Worm (Caenorhabditis elegans) whole organism, mixed stage, embryonic: ENCODE results near the gene T19C3.4.

ENCODE experiments used
- M03D4.4 ChIP-seq: sonication (generic microtip); optimal IDR thresholded peaks from 2 replicates; lab custom pipeline; 2017; ENCODE audit warnings: mild to moderate bottlenecking, missing genetic modification characterization, missing compliant biosample characterization
- bed-3 ChIP-seq: fragments of 200-800 bp; sonication (Bioruptor generic); optimal IDR thresholded peaks from 3 replicates; lab custom pipeline; 2018; ENCODE audit warnings: mild to moderate bottlenecking, missing genetic modification characterization, moderate library complexity, missing compliant biosample characterization
- blmp-1 ChIP-seq: fragments of 150-350 bp; optimal IDR thresholded peaks from 2 replicates; lab custom pipeline; 2014; ENCODE audit warnings: missing biosample characterization, missing genetic modification characterization
- ceh-39 ChIP-seq: fragments of 150-350 bp; optimal IDR thresholded peaks from 2 replicates; lab custom pipeline; 2014; ENCODE audit warnings: missing biosample characterization, missing genetic modification characterization
- ceh-43 ChIP-seq: fragments of 200-800 bp; sonication (Bioruptor generic); optimal IDR thresholded peaks from 2 replicates; lab custom pipeline; 2018; ENCODE audit warnings: mild to moderate bottlenecking, missing genetic modification characterization, moderate library complexity, missing compliant biosample characterization
- ceh-83 ChIP-seq: fragments of 200-800 bp; sonication (Bioruptor generic); optimal IDR thresholded peaks from 2 replicates; lab custom pipeline; 2018; ENCODE audit warnings: mild to moderate bottlenecking, missing genetic modification characterization, missing compliant biosample characterization
- ces-1 ChIP-seq: fragments of 150-350 bp; optimal IDR thresholded peaks from 2 replicates; lab custom pipeline; 2014; ENCODE audit warnings: missing biosample characterization, missing genetic modification reagents, missing genetic modification characterization
- cnd-1 ChIP-seq: fragments of 200-800 bp; sonication (Bioruptor generic); optimal IDR thresholded peaks from 2 replicates; lab custom pipeline; 2018; ENCODE audit warnings: mild to moderate bottlenecking, missing genetic modification characterization, missing compliant biosample characterization
- drap-1 ChIP-seq: fragments of 200-800 bp; sonication (Bioruptor generic); optimal IDR thresholded peaks from 3 replicates; lab custom pipeline; 2018; ENCODE audit warnings: mild to moderate bottlenecking, missing genetic modification characterization, missing compliant biosample characterization
- elt-1 ChIP-seq: sonication (generic microtip); optimal IDR thresholded peaks from 2 replicates; lab custom pipeline; 2017; ENCODE audit warnings: missing genetic modification characterization, mild to moderate bottlenecking, missing compliant biosample characterization, antibody characterized with exemption, moderate library complexity, borderline replicate concordance; ENCODE audit not compliant: insufficient read depth
- elt-3 ChIP-seq: fragments of 150-350 bp; optimal IDR thresholded peaks from 2 replicates; lab custom pipeline; 2014; ENCODE audit warnings: missing biosample characterization, missing genetic modification characterization
- flh-1 ChIP-seq: fragments of 200-800 bp; sonication (Bioruptor generic); optimal IDR thresholded peaks from 2 replicates; lab custom pipeline; 2018; ENCODE audit warnings: mild to moderate bottlenecking, missing genetic modification characterization, moderate library complexity, missing compliant biosample characterization
- ham-2 ChIP-seq: fragments of 200-800 bp; sonication (Bioruptor generic); optimal IDR thresholded peaks from 2 replicates; lab custom pipeline; 2018; ENCODE audit warnings: mild to moderate bottlenecking, missing genetic modification characterization, missing compliant biosample characterization
- hlh-1 ChIP-seq: fragments of 150-350 bp; optimal IDR thresholded peaks from 2 replicates; lab custom pipeline; 2014; ENCODE audit warnings: missing biosample characterization, missing genetic modification reagents, missing genetic modification characterization
- lin-13 ChIP-seq: fragments of 150-350 bp; optimal IDR thresholded peaks from 2 replicates; lab custom pipeline; 2014; ENCODE audit warnings: missing biosample characterization, missing genetic modification characterization
- lin-32 ChIP-seq: fragments of 200-800 bp; sonication (Bioruptor generic); optimal IDR thresholded peaks from 2 replicates; lab custom pipeline; 2018; ENCODE audit warnings: mild to moderate bottlenecking, missing genetic modification characterization, missing compliant biosample characterization
- lsy-2 ChIP-seq: fragments of 150-350 bp; optimal IDR thresholded peaks from 2 replicates; lab custom pipeline; 2014; ENCODE audit warnings: missing biosample characterization, missing genetic modification characterization
- mab-5 ChIP-seq: fragments of 150-350 bp; optimal IDR thresholded peaks from 2 replicates; lab custom pipeline; 2014; ENCODE audit warnings: missing biosample characterization, missing genetic modification characterization
- mls-2 ChIP-seq: sonication (generic microtip); optimal IDR thresholded peaks from 2 replicates; lab custom pipeline; 2016; ENCODE audit warnings: mild to moderate bottlenecking, missing genetic modification characterization, moderate library complexity, missing compliant biosample characterization
- nhr-12 ChIP-seq: fragments of 150-350 bp; optimal IDR thresholded peaks from 2 replicates; lab custom pipeline; 2014; ENCODE audit warnings: missing biosample characterization, missing genetic modification characterization
- nhr-237 ChIP-seq: fragments of 150-350 bp; optimal IDR thresholded peaks from 2 replicates; lab custom pipeline; 2014; ENCODE audit warnings: missing biosample characterization, missing genetic modification characterization
- nhr-28 ChIP-seq: fragments of 150-350 bp; optimal IDR thresholded peaks from 2 replicates; lab custom pipeline; 2014; ENCODE audit warnings: missing biosample characterization, missing genetic modification characterization
- nhr-76 ChIP-seq: sonication (generic microtip); optimal IDR thresholded peaks from 2 replicates; lab custom pipeline; 2017; ENCODE audit warnings: missing biosample characterization, missing genetic modification characterization
- pha-4 ChIP-seq: fragments of 150-350 bp; optimal IDR thresholded peaks from 2 replicates; lab custom pipeline; 2018; ENCODE audit warnings: missing biosample characterization, missing genetic modification reagents, missing genetic modification characterization
- sem-2 ChIP-seq: fragments of 200-800 bp; sonication (Bioruptor generic); optimal IDR thresholded peaks from 2 replicates; lab custom pipeline; 2018; ENCODE audit warnings: mild to moderate bottlenecking, missing genetic modification characterization, missing compliant biosample characterization
- snpc-4 ChIP-seq: fragments of 150-350 bp; optimal IDR thresholded peaks from 2 replicates; lab custom pipeline; 2014; ENCODE audit warnings: missing biosample characterization, missing genetic modification characterization
- sptf-1 ChIP-seq: sonication (generic microtip); optimal IDR thresholded peaks from 2 replicates; lab custom pipeline; 2017; ENCODE audit warnings: mild to moderate bottlenecking, missing genetic modification characterization, moderate library complexity, missing compliant biosample characterization
- tbx-8 ChIP-seq: fragments of 200-800 bp; sonication (Bioruptor generic); optimal IDR thresholded peaks from 2 replicates; lab custom pipeline; 2018; ENCODE audit warnings: mild to moderate bottlenecking, missing genetic modification characterization, moderate library complexity, missing compliant biosample characterization
- unc-120 ChIP-seq: sonication (generic microtip); optimal IDR thresholded peaks from 2 replicates; lab custom pipeline; 2017; ENCODE audit warnings: missing genetic modification characterization, missing compliant biosample characterization; ENCODE audit not compliant: poor library complexity, severe bottlenecking
- unc-62 ChIP-seq: fragments of 150-350 bp; optimal IDR thresholded peaks from 2 replicates; lab custom pipeline; 2014; ENCODE audit warnings: missing biosample characterization, missing genetic modification reagents, missing genetic modification characterization
- zip-8 ChIP-seq: fragments of 150-350 bp; optimal IDR thresholded peaks from 2 replicates; lab custom pipeline; 2014; ENCODE audit warnings: missing biosample characterization, missing genetic modification characterization
- ztf-11 ChIP-seq: fragments of 150-350 bp; optimal IDR thresholded peaks from 2 replicates; lab custom pipeline; 2014; ENCODE audit warnings: missing biosample characterization, missing genetic modification characterization

Gene T19C3.4

ce11 chrIII:638319-638718 is 18.3 kb upstream of the T19C3.4 start, which contains the start of gene sbds-1:
sbds-1 (minus strand) TSS chrIII:638419.
- TF ChIP-seq elt-3 (tag; lab: Kevin White, UChicago) (no peak), tbx-8 (no peak), nhr-12 (tag; lab: Kevin White, UChicago) (no peak), drap-1 (no peak), lin-13 (tag; lab: Kevin White, UChicago) (no peak), flh-1 (no peak), sptf-1 (tag; lab: Kevin White, UChicago) (no peak), ham-2 (GFP tag; lab: Kevin White, UChicago) (no peak)

DNA sequence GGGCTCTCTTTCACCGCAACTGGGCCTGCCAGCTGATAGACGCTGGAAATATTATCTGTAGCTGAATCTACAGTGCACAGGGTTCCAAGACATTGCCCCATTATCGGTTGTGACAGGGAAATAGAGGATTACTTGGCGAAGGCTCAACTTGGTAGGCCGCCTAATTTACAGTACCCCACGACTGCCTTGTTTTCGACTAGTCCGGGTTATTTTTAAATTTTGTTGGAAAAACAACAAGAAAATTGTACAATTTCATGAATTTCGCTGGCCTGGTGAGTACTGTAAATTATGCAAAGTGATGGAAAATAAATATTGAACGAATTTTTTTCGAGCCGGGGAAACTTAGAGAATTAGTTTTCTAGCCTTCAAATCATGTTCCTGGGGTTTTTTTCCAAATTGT is 16.0 kb upstream of the T19C3.4 start, which contains the start of gene T19C3.7:
Gene T19C3.7, minus strand, starts transcription at position 101 of the 400 bp plus-strand sequence.
- TF ChIP-seq M03D4.4 (tag; lab: Kevin White, UChicago) (no peak), sptf-1 (tag; lab: Kevin White, UChicago) (no peak), lin-13 (tag; lab: Kevin White, UChicago) (no peak), bed-3 (GFP tag; lab: Kevin White, UChicago) (no peak), lsy-2 (no peak), elt-3 (tag; lab: Kevin White, UChicago) (no peak), nhr-28 (no peak), nhr-237 (no peak), lin-32 (GFP tag; lab: Kevin White, UChicago) (no peak), blmp-1 (tag; lab: Kevin White, UChicago) (no peak), ztf-11 (tag; lab: Kevin White, UChicago) (no peak), mls-2 (tag; lab: Kevin White, UChicago) (no peak)

- TF ChIP-seq ces-1 (GFP tag; lab: Kevin White, UChicago) (peak; percentile 83), nhr-12 (tag; lab: Kevin White, UChicago) (no peak), elt-1 (tag; lab: Kevin White, UChicago) (no peak), lin-32 (GFP tag; lab: Kevin White, UChicago) (no peak), ceh-83 (GFP tag; lab: Kevin White, UChicago) (no peak)
- TF ChIP-seq, all 35 proteins: peak for 1
Measured at ce11 chrIII:634618-635017, 14.6 kb upstream of the T19C3.4 start, which contains the start of gene fem-2. fem-2 (minus strand) TSS chrIII:634626.

ce11 chrIII:631421-631820 is 11.4 kb upstream of the T19C3.4 start, which contains the start of gene T19C3.6:
T19C3.6 (minus strand) TSS chrIII:631521.
- TF ChIP-seq ztf-11 (tag; lab: Kevin White, UChicago) (no peak), unc-62 (no peak), elt-3 (tag; lab: Kevin White, UChicago) (no peak), bed-3 (GFP tag; lab: Kevin White, UChicago) (no peak), ces-1 (GFP tag; lab: Kevin White, UChicago) (no peak), sem-2 (GFP tag; lab: Kevin White, UChicago) (no peak), tbx-8 (no peak)

- TF ChIP-seq sem-2 (GFP tag; lab: Kevin White, UChicago): no peak
- TF ChIP-seq ceh-83 (GFP tag; lab: Kevin White, UChicago): no peak
- TF ChIP-seq unc-120: no peak
- no peak for TF ChIP-seq zip-8
- TF ChIP-seq elt-1 (tag; lab: Kevin White, UChicago): no peak
- no peak for TF ChIP-seq M03D4.4 (tag; lab: Kevin White, UChicago)
- no peak for TF ChIP-seq mls-2 (tag; lab: Kevin White, UChicago)
- no peak for TF ChIP-seq nhr-12 (tag; lab: Kevin White, UChicago)
- TF ChIP-seq ceh-39 (tag; lab: Kevin White, UChicago): no peak
- no peak for TF ChIP-seq hlh-1 (tag; lab: Kevin White, UChicago)
- TF ChIP-seq lin-32 (GFP tag; lab: Kevin White, UChicago): no peak
Measured at ce11 chrIII:627838-628237, 7.8 kb upstream of the T19C3.4 start, which contains the start of gene T19C3.5. T19C3.5 (minus strand) TSS chrIII:627938.

DNA sequence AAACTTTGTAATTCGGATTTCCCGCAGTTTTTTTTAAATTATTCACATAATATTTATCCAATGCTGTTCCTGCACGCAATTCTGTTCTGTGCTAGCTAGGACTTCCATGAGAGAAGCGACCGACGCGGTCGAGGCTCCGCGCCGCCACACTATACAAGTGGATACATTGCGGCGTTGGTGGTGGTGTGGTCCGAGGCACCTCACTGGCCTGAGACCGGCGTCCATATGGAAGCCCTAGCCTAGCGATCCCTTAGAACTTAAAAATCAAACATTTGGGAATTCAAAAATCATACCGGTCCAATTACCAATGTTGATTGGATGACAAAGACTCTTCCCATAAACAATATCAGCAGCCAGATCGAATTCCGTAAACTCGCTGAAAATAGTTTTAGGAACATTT is 6.0 kb upstream of the T19C3.4 start:
- TF ChIP-seq snpc-4 (tag; lab: Kevin White, UChicago) (no peak), M03D4.4 (tag; lab: Kevin White, UChicago) (no peak), ztf-11 (tag; lab: Kevin White, UChicago) (no peak), drap-1 (no peak), ces-1 (GFP tag; lab: Kevin White, UChicago) (no peak), tbx-8 (no peak), nhr-76 (tag; lab: Kevin White, UChicago) (no peak), ceh-43 (GFP tag; lab: Kevin White, UChicago) (no peak), sptf-1 (tag; lab: Kevin White, UChicago) (no peak), nhr-12 (tag; lab: Kevin White, UChicago) (no peak), unc-62 (no peak), mab-5 (no peak), cnd-1 (tag; lab: Kevin White, UChicago) (no peak), elt-1 (tag; lab: Kevin White, UChicago) (no peak), ceh-39 (tag; lab: Kevin White, UChicago) (no peak), blmp-1 (tag; lab: Kevin White, UChicago) (no peak), pha-4 (tag; lab: Kevin White, UChicago) (no peak), hlh-1 (tag; lab: Kevin White, UChicago) (no peak), lsy-2 (no peak), elt-3 (tag; lab: Kevin White, UChicago) (no peak)
